Worm (Caenorhabditis elegans) whole organism, early embryonic: ENCODE results near the gene ccnk-1.

Experiments used
- F13C5.2 ChIP-seq: sonication (generic microtip); optimal IDR thresholded peaks from 2 replicates; lab custom pipeline; 2017; ENCODE audit warnings: mild to moderate bottlenecking, missing genetic modification characterization, inconsistent platforms, missing compliant biosample characterization
- ama-1 ChIP-seq: fragments of 150-350 bp; optimal IDR thresholded peaks from 2 replicates; lab custom pipeline; 2014
- ceh-13 ChIP-seq: fragments of 200-800 bp; sonication (Bioruptor generic); optimal IDR thresholded peaks from 2 replicates; lab custom pipeline; 2018; ENCODE audit warnings: mild to moderate bottlenecking, missing genetic modification characterization, missing compliant biosample characterization
- ets-7 ChIP-seq: sonication (generic microtip); optimal IDR thresholded peaks from 2 replicates; lab custom pipeline; 2016; ENCODE audit warnings: missing genotype, missing genetic modification characterization, missing compliant biosample characterization
- hmg-4 ChIP-seq: fragments of 200-800 bp; sonication (Bioruptor generic); optimal IDR thresholded peaks from 2 replicates; lab custom pipeline; 2018; ENCODE audit warnings: mild to moderate bottlenecking, missing genetic modification characterization, missing compliant biosample characterization
- tbx-11 ChIP-seq: fragments of 200-800 bp; sonication (Bioruptor generic); IDR thresholded peaks from 2 replicates; pipeline ENCODE4 v1.3.6; 2022; ENCODE audit warnings: missing genetic modification characterization, missing compliant biosample characterization
- tbx-37 ChIP-seq: fragments of 200-800 bp; sonication (Bioruptor generic); conservative IDR thresholded peaks from 2 replicates; pipeline ENCODE4 v1.3.6; 2022; ENCODE audit warnings: missing genetic modification reagents, missing genetic modification characterization, missing compliant biosample characterization

DNA sequence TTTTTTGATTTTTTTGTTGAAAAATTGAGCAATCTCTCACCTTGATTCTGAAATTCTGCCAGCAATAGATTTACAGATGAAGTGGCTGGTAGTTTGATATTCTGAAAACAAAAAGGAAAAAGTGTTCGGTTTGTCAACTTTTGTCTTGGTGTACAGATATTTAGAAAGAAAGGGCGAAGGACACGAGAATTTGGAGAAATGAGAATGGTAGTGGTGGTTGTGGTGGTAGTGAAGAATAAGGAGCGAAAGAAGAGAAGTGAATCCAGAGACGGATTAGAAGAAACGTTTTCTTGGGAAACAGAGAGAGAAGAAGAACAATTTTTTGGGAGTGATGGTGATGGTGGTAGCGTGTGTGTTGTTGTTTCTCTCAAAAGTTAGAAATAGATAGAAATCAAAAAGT is 32.7 kb upstream of the ccnk-1 start, which contains the start of gene gar-3:
- no peak for TF ChIP-seq hmg-4 (GFP tag; lab: Kevin White, UChicago)
- TF ChIP-seq ets-7, result no peak
- no peak for TF ChIP-seq ceh-13 (GFP tag; lab: Kevin White, UChicago)
- no peak for TF ChIP-seq tbx-37 (GFP tag; lab: Robert Waterston, UW)
- TF ChIP-seq ama-1 (lab: Kevin White, UChicago), result no peak
- no peak for TF ChIP-seq tbx-11 (GFP tag; lab: Robert Waterston, UW)
- TF ChIP-seq F13C5.2 (tag; lab: Kevin White, UChicago), result no peak
